Fruit fly (Drosophila melanogaster) whole organism, embryonic: ENCODE data around the gene RpS28-like.

Experiments
- Awh ChIP-seq: fragments of 200-800 bp; sonication (Bioruptor generic); IDR thresholded peaks from 2 replicates; pipeline ENCODE4, ENCODE4 v1.3.6; 2022; ENCODE audit warnings: missing biosample characterization, missing genetic modification characterization
- BEAF-32 ChIP-seq: fragments of 200-800 bp; sonication (Bioruptor generic); optimal IDR thresholded peaks from 3 replicates; lab custom pipeline; 2017; ENCODE audit warnings: missing biosample characterization, missing genetic modification characterization, mild to moderate bottlenecking, moderate library complexity, missing genetic modification reagents
- CG10321 ChIP-seq: fragments of 200-800 bp; sonication (Bioruptor generic); IDR thresholded peaks from 2 replicates; pipeline ENCODE4 v1.3.6; 2022; ENCODE audit warnings: missing biosample characterization, missing genetic modification characterization
- CG10366 ChIP-seq: fragments of 200-800 bp; sonication (Bioruptor generic); IDR thresholded peaks from 2 replicates; pipeline ENCODE4 v1.3.6; 2022; ENCODE audit warnings: missing biosample characterization, missing genetic modification characterization
- CG10431 ChIP-seq: fragments of 200-800 bp; sonication (Bioruptor generic); optimal IDR thresholded peaks from 3 replicates; lab custom pipeline; 2018; ENCODE audit warnings: missing biosample characterization, mild to moderate bottlenecking, missing genetic modification characterization
- CG10543 ChIP-seq: fragments of 200-800 bp; sonication (Bioruptor generic); optimal IDR thresholded peaks from 3 replicates; lab custom pipeline; 2017; ENCODE audit warnings: missing biosample characterization, mild to moderate bottlenecking, missing genetic modification characterization, moderate library complexity
- CG12391 ChIP-seq: fragments of 200-800 bp; sonication (Bioruptor generic); optimal IDR thresholded peaks from 3 replicates; lab custom pipeline; 2018; ENCODE audit warnings: missing biosample characterization, mild to moderate bottlenecking, missing genetic modification characterization, moderate library complexity
- CG13123 ChIP-seq: fragments of 200-800 bp; sonication (Bioruptor generic); optimal IDR thresholded peaks from 2 replicates; lab custom pipeline; 2016; ENCODE audit warnings: missing biosample characterization, missing genetic modification characterization
- CG13894 ChIP-seq: fragments of 200-800 bp; sonication (Bioruptor generic); optimal IDR thresholded peaks from 3 replicates; lab custom pipeline; 2018; ENCODE audit warnings: missing biosample characterization, mild to moderate bottlenecking, missing genetic modification characterization, moderate library complexity
- CG1647 ChIP-seq: fragments of 200-800 bp; sonication (Bioruptor generic); optimal IDR thresholded peaks from 3 replicates; lab custom pipeline; 2016; ENCODE audit warnings: missing biosample characterization, missing genetic modification characterization
- CG16815 ChIP-seq: fragments of 200-800 bp; sonication (Bioruptor generic); optimal IDR thresholded peaks from 3 replicates; lab custom pipeline; 2017; ENCODE audit warnings: missing biosample characterization, mild to moderate bottlenecking, missing genetic modification characterization
- CG16863 ChIP-seq: fragments of 200-800 bp; sonication (Bioruptor generic); optimal IDR thresholded peaks from 3 replicates; lab custom pipeline; 2016; ENCODE audit warnings: missing biosample characterization, missing genetic modification characterization
- CG18764 ChIP-seq: fragments of 200-800 bp; sonication (Bioruptor generic); optimal IDR thresholded peaks from 3 replicates; lab custom pipeline; 2016; ENCODE audit warnings: missing biosample characterization, missing genetic modification characterization
- CG2116 ChIP-seq: fragments of 200-800 bp; sonication (Bioruptor generic); optimal IDR thresholded peaks from 3 replicates; lab custom pipeline; 2018; ENCODE audit warnings: missing biosample characterization, mild to moderate bottlenecking, missing genetic modification characterization
- CG3065 ChIP-seq: fragments of 200-800 bp; sonication (Bioruptor generic); optimal IDR thresholded peaks from 2 replicates; lab custom pipeline; 2016; ENCODE audit warnings: missing biosample characterization, missing genetic modification characterization
- CG34376 ChIP-seq: fragments of 200-800 bp; sonication (Bioruptor generic); optimal IDR thresholded peaks from 2 replicates; lab custom pipeline; 2018; ENCODE audit warnings: missing biosample characterization, mild to moderate bottlenecking, missing genetic modification characterization
- CG6689 ChIP-seq: fragments of 200-800 bp; sonication (Bioruptor generic); IDR thresholded peaks from 2 replicates; pipeline ENCODE4 v1.3.6; 2022; ENCODE audit warnings: missing biosample characterization, missing genetic modification characterization
- CG7928 ChIP-seq: fragments of 200-800 bp; sonication (Bioruptor generic); optimal IDR thresholded peaks from 2 replicates; lab custom pipeline; 2017; ENCODE audit warnings: missing biosample characterization, mild to moderate bottlenecking, missing genetic modification characterization
- CG7987 ChIP-seq: fragments of 200-800 bp; sonication (Bioruptor generic); optimal IDR thresholded peaks from 2 replicates; lab custom pipeline; 2018; ENCODE audit warnings: missing biosample characterization, mild to moderate bottlenecking, missing genetic modification characterization, moderate library complexity
- CG8765 ChIP-seq: fragments of 200-800 bp; sonication (Bioruptor generic); IDR thresholded peaks from 2 replicates; pipeline ENCODE4 v1.3.6; 2022; ENCODE audit warnings: missing biosample characterization, missing genetic modification characterization
- CG9932 ChIP-seq: fragments of 200-800 bp; sonication (Bioruptor generic); IDR thresholded peaks from 2 replicates; pipeline ENCODE4 v1.3.6; 2022; ENCODE audit warnings: missing biosample characterization, missing genetic modification characterization
- D ChIP-seq, 2 experiments: fragments of 200-800 bp in 1 of 2; fragments of >200 bp in 1 of 2; sonication (Bioruptor generic) in 1 of 2; optimal IDR thresholded peaks; 2 replicates in 1 of 2; 3 replicates in 1 of 2; lab custom pipeline; 2017; ENCODE audit warnings: mild to moderate bottlenecking in 1 of 2, missing biosample characterization in 1 of 2, missing genetic modification characterization in 1 of 2, missing genetic modification reagents in 1 of 2
- D19A ChIP-seq: fragments of 200-800 bp; optimal IDR thresholded peaks from 3 replicates; lab custom pipeline; 2019; ENCODE audit warnings: missing biosample characterization, mild to moderate bottlenecking, missing genetic modification characterization, moderate library complexity
- Dek ChIP-seq: fragments of 200-800 bp; sonication (Bioruptor generic); optimal IDR thresholded peaks from 3 replicates; lab custom pipeline; 2019; ENCODE audit warnings: missing biosample characterization, mild to moderate bottlenecking, missing genetic modification characterization, moderate library complexity
- Hr3 ChIP-seq: fragments of 200-800 bp; sonication (Bioruptor generic); optimal IDR thresholded peaks from 3 replicates; lab custom pipeline; 2016; ENCODE audit warnings: missing biosample characterization, missing genetic modification characterization
- MBD-R2 ChIP-seq: fragments of 200-800 bp; sonication (Bioruptor generic); IDR thresholded peaks from 2 replicates; pipeline ENCODE4 v1.3.6; 2022; ENCODE audit warnings: missing biosample characterization, missing genetic modification characterization
- Med ChIP-seq: fragments of 200-800 bp; sonication (Bioruptor generic); peaks from one replicate; lab custom pipeline; 2016; ENCODE audit warnings: missing biosample characterization, missing genetic modification characterization, mild to moderate bottlenecking, inconsistent platforms, moderate library complexity
- Myb ChIP-seq: fragments of 200-800 bp; sonication (Bioruptor generic); optimal IDR thresholded peaks from 2 replicates; lab custom pipeline; 2016; ENCODE audit warnings: missing biosample characterization, missing genetic modification characterization
- NFAT ChIP-seq: fragments of 200-800 bp; sonication (Bioruptor generic); IDR thresholded peaks from 2 replicates; pipeline ENCODE4 v1.3.6; 2022; ENCODE audit warnings: missing biosample characterization, missing genetic modification characterization
- Sry-δ ChIP-seq: fragments of 200-800 bp; sonication (Bioruptor generic); optimal IDR thresholded peaks from 2 replicates; lab custom pipeline; 2016; ENCODE audit warnings: missing biosample characterization, missing genetic modification characterization
- al ChIP-seq: fragments of 200-800 bp; sonication (Bioruptor generic); IDR thresholded peaks from 2 replicates; pipeline ENCODE4 v1.3.6; 2022; ENCODE audit warnings: missing biosample characterization, missing genetic modification characterization
- az2 ChIP-seq: fragments of 200-800 bp; sonication (Bioruptor generic); optimal IDR thresholded peaks from 3 replicates; lab custom pipeline; 2016; ENCODE audit warnings: missing biosample characterization, missing genetic modification characterization
- bbx ChIP-seq: fragments of 200-800 bp; sonication (Bioruptor generic); IDR thresholded peaks from 2 replicates; pipeline ENCODE4 v1.3.6; 2022; ENCODE audit warnings: missing biosample characterization, missing genetic modification characterization; ENCODE audit not compliant: partially characterized antibody
- btn ChIP-seq: fragments of 200-800 bp; sonication (Bioruptor generic); optimal IDR thresholded peaks from 2 replicates; lab custom pipeline; 2016; ENCODE audit warnings: missing biosample characterization, missing genetic modification characterization
- ftz-f1 ChIP-seq: fragments of 200-800 bp; sonication (Bioruptor generic); optimal IDR thresholded peaks from 2 replicates; lab custom pipeline; 2016; ENCODE audit warnings: missing biosample characterization, missing genetic modification characterization
- gce ChIP-seq: fragments of 200-800 bp; sonication (Bioruptor generic); IDR thresholded peaks from 3 replicates; pipeline ENCODE4 v1.3.6; 2022; ENCODE audit warnings: missing biosample characterization, missing genetic modification characterization
- ham ChIP-seq: fragments of 200-800 bp; sonication (Bioruptor generic); IDR thresholded peaks from 2 replicates; pipeline ENCODE4 v1.3.6; 2022; ENCODE audit warnings: missing biosample characterization, missing genetic modification characterization
- her ChIP-seq: fragments of 200-800 bp; sonication (Bioruptor generic); optimal IDR thresholded peaks from 2 replicates; lab custom pipeline; 2016; ENCODE audit warnings: missing biosample characterization, missing genetic modification characterization
- hth ChIP-seq: fragments of >200 bp; optimal IDR thresholded peaks from 2 replicates; lab custom pipeline; 2017; ENCODE audit warnings: inconsistent platforms
- nom ChIP-seq: fragments of 200-800 bp; sonication (Bioruptor generic); optimal IDR thresholded peaks from 2 replicates; lab custom pipeline; 2017; ENCODE audit warnings: missing biosample characterization, missing genetic modification characterization, mild to moderate bottlenecking, moderate library complexity, missing genetic modification reagents
- otp ChIP-seq: fragments of 200-800 bp; sonication (Bioruptor generic); IDR thresholded peaks from 3 replicates; pipeline ENCODE4, ENCODE4 v1.3.6; 2022; ENCODE audit warnings: missing biosample characterization, missing genetic modification characterization
- ro ChIP-seq: fragments of 200-800 bp; sonication (Bioruptor generic); IDR thresholded peaks from 2 replicates; pipeline ENCODE4 v1.3.6; 2022; ENCODE audit warnings: missing biosample characterization, missing genetic modification characterization
- schlank ChIP-seq: fragments of 200-800 bp; sonication (Bioruptor generic); optimal IDR thresholded peaks from 2 replicates; lab custom pipeline; 2018; ENCODE audit warnings: missing biosample characterization, mild to moderate bottlenecking, missing genetic modification characterization
- sens ChIP-seq: fragments of 200-800 bp; sonication (Bioruptor generic); peaks from one replicate; lab custom pipeline; 2016; ENCODE audit warnings: missing biosample characterization, missing genetic modification characterization
- sug ChIP-seq: fragments of 200-800 bp; optimal IDR thresholded peaks from 2 replicates; lab custom pipeline; 2019; ENCODE audit warnings: missing biosample characterization, mild to moderate bottlenecking, missing genetic modification characterization, moderate library complexity
- tna ChIP-seq: fragments of 200-800 bp; sonication (Bioruptor generic); IDR thresholded peaks from 2 replicates; pipeline ENCODE4 v1.3.6; 2022; ENCODE audit warnings: missing biosample characterization, missing genetic modification characterization; ENCODE audit not compliant: partially characterized antibody
- toy ChIP-seq: fragments of 200-800 bp; sonication (Bioruptor generic); IDR thresholded peaks from 2 replicates; pipeline ENCODE4 v1.3.6; 2022; ENCODE audit warnings: missing biosample characterization, missing genetic modification characterization
- tx ChIP-seq: fragments of 200-800 bp; sonication (Bioruptor generic); optimal IDR thresholded peaks from 2 replicates; lab custom pipeline; 2016; ENCODE audit warnings: missing biosample characterization, missing genetic modification characterization
- vfl ChIP-seq: fragments of 200-800 bp; sonication (Bioruptor generic); optimal IDR thresholded peaks from 2 replicates; lab custom pipeline; 2016; ENCODE audit warnings: missing biosample characterization, missing genetic modification characterization
- wor ChIP-seq: fragments of 200-800 bp; sonication (Bioruptor generic); IDR thresholded peaks from 2 replicates; pipeline ENCODE4 v1.3.6; 2022; ENCODE audit warnings: missing biosample characterization, missing genetic modification characterization
- zfh2 ChIP-seq: fragments of 200-800 bp; sonication (Bioruptor generic); optimal IDR thresholded peaks from 2 replicates; lab custom pipeline; 2016; ENCODE audit warnings: missing biosample characterization, missing genetic modification characterization

RpS28-like gene

DNA sequence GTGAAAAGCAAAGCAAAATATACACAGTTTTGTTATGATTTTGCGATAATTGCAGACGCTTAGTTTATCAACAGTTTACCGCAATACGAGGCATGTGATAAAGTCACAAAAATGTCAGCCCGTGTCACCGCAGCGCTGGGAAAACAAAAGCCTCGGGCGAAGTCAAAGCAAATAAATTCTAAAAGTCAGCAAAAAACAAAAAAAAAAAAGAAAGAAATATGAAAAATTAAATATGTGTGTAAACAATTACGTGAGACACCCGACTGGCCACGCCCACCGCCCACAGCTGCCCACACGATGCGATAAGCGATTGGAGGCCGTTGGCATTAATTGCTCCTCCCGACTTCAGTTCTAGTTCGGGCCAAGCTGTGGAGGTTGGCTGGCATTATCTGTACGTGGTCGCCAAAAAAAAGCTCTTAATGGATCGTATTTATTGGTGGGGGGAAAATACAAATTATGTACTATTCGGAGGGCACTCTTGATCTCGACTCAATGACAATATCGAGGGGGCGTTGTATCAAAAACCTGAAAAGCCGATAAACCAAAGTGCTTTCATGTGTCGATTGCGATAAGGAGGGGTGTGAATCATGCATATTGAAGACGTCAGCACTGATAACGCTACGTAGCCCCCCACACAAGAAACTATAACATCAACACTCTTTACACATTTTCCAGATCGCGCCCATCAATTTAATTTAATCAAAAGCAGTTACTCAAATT is 22.9 kb downstream of the RpS28-like start:
- TF ChIP-seq otp (GFP tag; lab: Robert Waterston, UW) (no peak), hth (lab: Kevin White, UChicago) (no peak), CG9932 (GFP tag; lab: Robert Waterston, UW) (no peak), CG12391 (tag; lab: Kevin White, UChicago) (no peak), nom (no peak), Dek (no peak), CG16815 (GFP tag; lab: Kevin White, UChicago) (no peak), sens (GFP tag; lab: Kevin White, UChicago) (peak; percentile 51), ham (GFP tag; lab: Robert Waterston, UW) (no peak), Med (GFP tag; lab: Kevin White, UChicago) (peak; percentile 44), CG10431 (no peak), CG3065 (peak; percentile 35), Sry-δ (no peak), toy (no peak), bbx (no peak), zfh2 (GFP tag; lab: Kevin White, UChicago) (no peak), D (optimal IDR thresholded peaks at IDR 0.05; lab: Kevin White, UChicago) (no peak), D (GFP tag; optimal IDR thresholded peaks at IDR 0.05; lab: Kevin White, UChicago) (no peak), CG2116 (GFP tag; lab: Kevin White, UChicago) (no peak), CG13894 (tag; lab: Kevin White, UChicago) (no peak), CG7987 (GFP tag; lab: Kevin White, UChicago) (no peak), btn (GFP tag; lab: Kevin White, UChicago) (no peak), CG10321 (GFP tag; lab: Robert Waterston, UW) (0 out of 2 replicates have a peak, but pooled peaks have one; percentile 11), CG6689 (GFP tag; lab: Robert Waterston, UW) (no peak), CG10543 (peak; percentile 9), Hr3 (GFP tag; lab: Kevin White, UChicago) (no peak), CG13123 (GFP tag; lab: Kevin White, UChicago) (no peak), schlank (tag; lab: Kevin White, UChicago) (no peak), CG10366 (GFP tag; lab: Robert Waterston, UW) (no peak), BEAF-32 (GFP tag; lab: Kevin White, UChicago) (no peak), CG34376 (GFP tag; lab: Kevin White, UChicago) (peak; percentile 74), Awh (no peak), gce (GFP tag; lab: Robert Waterston, UW) (0 out of 3 replicates have a peak, but pooled peaks have one; percentile 23), tx (GFP tag; lab: Kevin White, UChicago) (no peak), ro (no peak), CG7928 (GFP tag; lab: Kevin White, UChicago) (no peak), her (GFP tag; lab: Kevin White, UChicago) (no peak), vfl (GFP tag; lab: Kevin White, UChicago) (no peak), wor (GFP tag; lab: Robert Waterston, UW) (no peak), CG1647 (GFP tag; lab: Kevin White, UChicago) (no peak), az2 (GFP tag; lab: Kevin White, UChicago) (no peak), CG8765 (no peak), Myb (GFP tag; lab: Kevin White, UChicago) (no peak), al (GFP tag; lab: Robert Waterston, UW) (no peak), sug (peak; percentile 77), NFAT (no peak), ftz-f1 (GFP tag; lab: Kevin White, UChicago) (peak; percentile 75), CG18764 (no peak), tna (GFP tag; lab: Robert Waterston, UW) (no peak), D19A (tag; lab: Kevin White, UChicago) (no peak), CG16863 (GFP tag; lab: Kevin White, UChicago) (no peak), MBD-R2 (GFP tag; lab: Robert Waterston, UW) (no peak)
